Worm (Caenorhabditis elegans): ENCODE results near the gene nspc-3.
"Not testable (repeated sequence)": the region's sequence is repeated elsewhere in the genome, so short reads cannot be mapped to it uniquely, and the experiment has no call there.

The nspc-3 gene

DNA sequence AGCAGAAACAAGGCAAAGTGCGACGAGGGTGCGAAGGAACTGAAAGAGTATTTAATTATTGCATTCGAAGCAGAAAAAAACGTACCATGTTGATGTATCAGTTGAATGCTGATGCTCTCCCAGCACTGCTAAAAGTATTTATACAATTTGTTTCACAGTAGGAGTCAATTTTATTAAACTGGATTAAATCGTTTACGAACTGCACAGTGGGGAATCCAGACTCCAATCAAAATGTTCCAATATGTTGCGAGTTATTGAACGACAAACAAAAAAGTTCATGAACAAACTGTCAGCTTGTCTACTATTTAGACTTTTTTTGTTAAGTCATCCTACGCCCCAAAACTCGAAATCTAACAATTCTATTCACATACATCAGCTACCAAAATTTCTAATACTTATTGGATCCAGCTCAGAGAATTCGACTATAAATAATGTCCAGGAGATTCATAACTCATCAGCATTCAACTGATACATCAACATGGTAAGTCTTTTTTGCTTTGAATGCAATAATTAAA, 1.4 kb downstream of the nspc-3 start, which contains the start of the genes nspc-4 and nspc-5:
Gene nspc-4 (minus strand): TSS at position 101 of the 515 bp plus-strand sequence.
Gene nspc-5 (plus strand): TSS at position 465 of the 515 bp plus-strand sequence.
- not testable (repeated sequence) for TF ChIP-seq tbx-11 (GFP tag; IDR thresholded peaks at IDR 0.05); tbx-37 (GFP tag; conservative IDR thresholded peaks at IDR 0.05); hmbx-1 (tag; optimal IDR thresholded peaks at IDR 0.05)

DNA sequence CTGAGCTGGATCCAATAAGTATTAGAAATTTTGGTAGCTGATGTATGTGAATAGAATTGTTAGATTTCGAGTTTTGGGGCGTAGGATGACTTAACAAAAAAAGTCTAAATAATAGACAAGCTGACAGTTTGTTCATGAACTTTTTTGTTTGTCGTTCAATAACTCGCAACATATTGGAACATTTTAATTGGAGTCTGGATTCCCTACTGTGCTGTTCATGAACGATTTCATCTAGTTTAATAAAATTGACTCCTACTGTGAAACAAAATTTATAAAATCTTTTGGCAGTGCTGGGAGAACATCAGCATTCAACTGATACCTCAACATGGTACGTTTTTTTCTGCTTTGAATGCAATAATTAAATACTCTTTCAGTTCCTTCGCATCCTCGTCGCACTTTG, 4.7 kb downstream of the nspc-3 start, which contains the start of gene nspc-7:
Gene nspc-7 (plus strand): TSS at position 301 of the 400 bp plus-strand sequence.
- TF ChIP-seq ceh-36 (tag; optimal IDR thresholded peaks at IDR 0.05); ama-1 (optimal IDR thresholded peaks at IDR 0.05); pes-1 (GFP tag; IDR thresholded peaks at IDR 0.05): not testable (repeated sequence)

DNA sequence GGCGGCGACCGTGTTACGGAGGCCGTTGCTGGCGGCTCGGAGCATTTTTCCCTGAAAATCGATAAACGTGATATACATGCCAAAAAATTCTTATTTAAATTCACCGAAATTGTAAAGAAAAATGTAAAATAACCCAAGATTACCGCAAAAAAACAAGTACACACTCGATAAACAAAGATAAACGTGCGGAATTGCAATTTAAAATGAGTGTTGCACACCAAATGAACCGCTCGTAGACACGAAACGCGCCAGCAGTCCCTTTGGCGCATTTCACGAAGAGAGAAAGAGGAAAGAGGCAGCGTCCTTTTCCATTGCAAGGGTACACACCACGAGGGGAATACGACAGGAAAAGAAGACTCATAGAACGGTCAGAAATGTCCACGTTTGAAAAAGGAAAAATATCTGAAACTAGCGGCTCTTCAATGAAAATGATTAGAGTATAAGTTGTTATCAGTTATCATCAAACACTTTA, 9.1 kb downstream of the nspc-3 start, which contains the start of gene sdha-1:
Gene sdha-1 (minus strand): TSS at position 51 of the 472 bp plus-strand sequence.
- TF ChIP-seq ceh-36 (tag; optimal IDR thresholded peaks at IDR 0.05) = no peak
- TF ChIP-seq hmg-4 (GFP tag; optimal IDR thresholded peaks at IDR 0.05) = peak; percentile 31
- TF ChIP-seq ets-7 (tag; optimal IDR thresholded peaks at IDR 0.05) = no peak
- TF ChIP-seq sea-1 (GFP tag; conservative IDR thresholded peaks at IDR 0.05) = no peak
- no peak for TF ChIP-seq tra-4 (tag; optimal IDR thresholded peaks at IDR 0.05)
- 0 out of 2 replicates have a peak, but pooled peaks have one; percentile 22 for TF ChIP-seq tbx-11 (GFP tag; IDR thresholded peaks at IDR 0.05)
- TF ChIP-seq F13C5.2 (tag; optimal IDR thresholded peaks at IDR 0.05) = peak; percentile 43
- no peak for TF ChIP-seq hnd-1 (tag; optimal IDR thresholded peaks at IDR 0.05)
- TF ChIP-seq scrt-1 (GFP tag; IDR thresholded peaks at IDR 0.05) = no peak
- no peak for TF ChIP-seq hmbx-1 (tag; optimal IDR thresholded peaks at IDR 0.05)
- 0 out of 2 replicates have a peak, but pooled peaks have one; percentile 13 for TF ChIP-seq tbx-37 (GFP tag; conservative IDR thresholded peaks at IDR 0.05)
- TF ChIP-seq flt-1 (GFP tag; IDR thresholded peaks at IDR 0.05) = no peak
- TF ChIP-seq ama-1 (optimal IDR thresholded peaks at IDR 0.05) = no peak
- TF ChIP-seq aly-1 (tag; optimal IDR thresholded peaks at IDR 0.05) = no peak
- TF ChIP-seq ceh-13 (GFP tag; optimal IDR thresholded peaks at IDR 0.05) = no peak
- no peak for TF ChIP-seq B0310.2 (tag; optimal IDR thresholded peaks at IDR 0.05)
- no peak for TF ChIP-seq pes-1 (GFP tag; IDR thresholded peaks at IDR 0.05)

DNA sequence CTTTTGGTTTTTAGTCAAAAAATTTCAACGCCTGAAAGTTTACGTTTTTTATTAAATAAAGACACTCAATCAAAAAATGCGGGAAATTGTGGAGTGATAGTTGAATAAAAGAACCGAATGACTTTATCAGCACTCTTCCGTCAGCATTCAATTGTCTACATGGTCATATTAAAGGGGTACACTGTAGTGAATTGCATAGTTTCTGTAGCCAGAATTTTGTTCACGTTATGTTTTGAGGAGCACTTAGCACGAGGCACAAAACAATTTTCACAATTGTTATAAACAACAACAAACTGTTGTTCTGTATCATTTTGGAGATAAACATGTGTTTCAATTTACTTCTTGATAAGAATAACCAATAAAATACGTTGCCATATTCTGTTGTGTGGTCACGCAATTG, 12.1 kb downstream of the nspc-3 start, which contains the start of gene D2021.4:
Gene D2021.4 (minus strand): TSS at position 48 of the 400 bp plus-strand sequence.
- TF ChIP-seq pes-1 (GFP tag; IDR thresholded peaks at IDR 0.05) (no peak), ama-1 (optimal IDR thresholded peaks at IDR 0.05) (no peak), hmg-4 (GFP tag; optimal IDR thresholded peaks at IDR 0.05) (no peak), sea-1 (GFP tag; conservative IDR thresholded peaks at IDR 0.05) (no peak), ceh-36 (tag; optimal IDR thresholded peaks at IDR 0.05) (no peak), tbx-37 (GFP tag; conservative IDR thresholded peaks at IDR 0.05) (no peak), B0310.2 (tag; optimal IDR thresholded peaks at IDR 0.05) (no peak), ceh-13 (GFP tag; optimal IDR thresholded peaks at IDR 0.05) (no peak), aly-1 (tag; optimal IDR thresholded peaks at IDR 0.05) (no peak)

DNA sequence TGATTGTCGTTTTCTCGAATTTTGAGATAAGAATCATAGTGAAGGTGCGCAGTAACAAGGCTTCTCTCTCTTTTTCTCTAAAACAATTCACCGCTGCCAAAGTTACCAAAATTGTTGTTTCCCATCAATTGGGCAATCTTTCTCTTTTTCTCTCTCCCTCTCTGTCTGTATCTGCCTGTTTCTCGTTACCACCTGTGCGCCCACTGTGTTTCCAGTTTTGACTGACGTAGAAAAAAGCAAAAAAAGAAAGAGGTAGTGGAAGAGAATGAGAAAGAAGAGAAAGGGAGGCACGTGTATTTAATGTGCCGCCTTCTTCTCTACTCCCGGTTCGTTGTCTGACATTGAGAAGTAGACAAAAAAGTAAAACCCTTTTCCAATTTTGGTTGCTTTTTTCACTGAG, 13.2 kb downstream of the nspc-3 start:
- TF ChIP-seq aly-1 (tag; optimal IDR thresholded peaks at IDR 0.05) (no peak), tbx-11 (GFP tag; IDR thresholded peaks at IDR 0.05) (no peak), pes-1 (GFP tag; IDR thresholded peaks at IDR 0.05) (no peak), hmbx-1 (tag; optimal IDR thresholded peaks at IDR 0.05) (no peak), flt-1 (GFP tag; IDR thresholded peaks at IDR 0.05) (no peak)

DNA sequence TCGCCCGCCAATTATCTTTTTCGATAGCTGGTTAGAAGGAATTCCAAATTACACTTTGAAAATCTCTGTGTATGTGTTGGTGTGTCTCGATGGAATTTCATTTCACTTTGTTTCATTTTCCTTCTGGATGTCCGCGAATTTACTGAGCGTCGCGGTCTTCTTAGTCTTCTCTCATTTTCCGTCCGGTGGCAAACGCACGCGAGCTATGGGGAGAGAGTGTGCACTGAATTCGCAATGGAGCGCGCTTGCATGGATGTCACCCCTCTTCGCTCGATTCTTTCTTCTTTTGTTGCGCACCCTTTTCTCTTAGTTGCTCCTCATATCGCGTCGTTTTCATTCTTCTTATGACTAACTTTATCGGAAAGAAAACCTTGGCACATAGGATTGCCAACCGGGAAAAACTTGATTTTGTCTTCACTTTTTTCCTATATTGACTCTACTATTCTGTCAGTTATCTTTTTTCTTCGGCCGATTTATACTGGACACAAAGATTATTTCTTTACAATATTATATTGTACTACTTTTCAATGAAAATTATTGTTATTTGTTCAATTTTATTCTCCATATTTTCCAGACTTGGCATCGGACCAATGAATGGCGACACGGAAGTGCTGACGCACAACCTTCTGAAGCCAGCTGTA, 14.9 kb downstream of the nspc-3 start, which contains the start of gene dhhc-14:
Gene dhhc-14 (plus strand): TSS at position 591 of the 641 bp plus-strand sequence.
- no peak for TF ChIP-seq tbx-37 (GFP tag; conservative IDR thresholded peaks at IDR 0.05)
- no peak for TF ChIP-seq hnd-1 (tag; optimal IDR thresholded peaks at IDR 0.05)
- 0 out of 2 replicates have a peak, but pooled peaks have one; percentile 18 for TF ChIP-seq tbx-11 (GFP tag; IDR thresholded peaks at IDR 0.05)
- TF ChIP-seq hmg-4 (GFP tag; optimal IDR thresholded peaks at IDR 0.05) = peak; percentile 53
- TF ChIP-seq F13C5.2 (tag; optimal IDR thresholded peaks at IDR 0.05) = peak; percentile 31
- TF ChIP-seq ceh-13 (GFP tag; optimal IDR thresholded peaks at IDR 0.05) = no peak

DNA sequence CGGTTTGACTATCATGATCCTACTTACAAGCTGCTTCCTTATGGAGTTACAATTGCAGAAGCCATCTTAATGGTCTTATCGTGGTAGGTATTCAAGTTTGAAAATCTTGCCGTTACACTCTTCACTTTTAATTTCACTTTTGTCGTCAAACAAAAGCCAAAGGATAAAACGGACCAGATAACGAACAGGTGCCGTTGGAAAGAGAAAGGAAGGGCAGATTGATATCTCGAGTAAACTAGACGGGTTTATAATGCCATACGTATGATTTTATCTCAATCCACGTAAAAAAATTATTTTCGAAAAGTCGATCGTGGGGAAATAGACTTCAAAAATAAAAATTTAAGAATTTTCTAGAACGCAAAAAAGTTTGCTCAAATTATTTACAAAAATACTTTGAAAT, 17.1 kb downstream of the nspc-3 start:
- TF ChIP-seq hmg-4 (GFP tag; optimal IDR thresholded peaks at IDR 0.05) (no peak), B0310.2 (tag; optimal IDR thresholded peaks at IDR 0.05) (no peak), flt-1 (GFP tag; IDR thresholded peaks at IDR 0.05) (no peak)

DNA sequence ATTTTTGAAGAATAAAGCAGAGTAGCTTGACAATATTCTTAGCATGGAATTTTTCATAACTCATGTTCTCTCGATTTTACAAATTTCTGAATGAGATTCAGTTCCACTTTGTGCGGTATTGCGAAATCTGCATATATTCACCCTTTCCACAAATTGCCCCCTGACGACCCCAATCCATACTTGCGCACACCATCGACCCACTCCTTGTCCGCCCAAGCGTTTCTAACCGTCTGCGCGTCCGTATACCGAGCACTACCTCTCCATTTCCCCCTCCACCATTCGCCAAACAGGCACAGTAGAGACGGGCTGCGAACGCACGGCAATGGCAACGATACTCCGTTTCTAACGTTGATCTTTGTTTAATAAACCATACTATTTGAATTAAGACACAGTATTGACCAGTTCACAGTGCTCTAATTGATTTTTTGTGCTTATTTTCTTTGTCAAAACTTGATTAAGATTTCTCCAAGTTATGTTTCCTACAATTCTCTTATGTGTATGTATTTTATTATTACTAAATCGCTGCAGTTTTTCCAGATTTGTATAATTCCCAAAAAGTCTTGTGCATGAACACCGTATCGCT, 19.8 kb downstream of the nspc-3 start, which contains the start of gene utx-1:
Gene utx-1 (plus strand): TSS at position 533 of the 583 bp plus-strand sequence.
- TF ChIP-seq B0310.2 (tag; optimal IDR thresholded peaks at IDR 0.05) (no peak), F13C5.2 (tag; optimal IDR thresholded peaks at IDR 0.05) (peak; percentile 45), hmg-4 (GFP tag; optimal IDR thresholded peaks at IDR 0.05) (peak; percentile 43), aly-1 (tag; optimal IDR thresholded peaks at IDR 0.05) (peak; percentile 43), ceh-13 (GFP tag; optimal IDR thresholded peaks at IDR 0.05) (no peak)

Measured in whole organism, early embryonic.